Worm (Caenorhabditis elegans): ENCODE measurements around the gene C18H7.1.
A peak's percentile ranks its signal among the peaks of the same experiment; 100 is the strongest.

The C18H7.1 gene

ce11 chrIV:633565-633964, 18.2 kb downstream of the C18H7.1 start:
- TF ChIP-seq F37B4.10 (GFP tag; IDR thresholded peaks at IDR 0.05) (no peak), hmg-1.2 (GFP tag; IDR thresholded peaks at IDR 0.05) (peak; percentile 75), madf-10 (tag; optimal IDR thresholded peaks at IDR 0.05) (no peak), ceh-91 (GFP tag; IDR thresholded peaks at IDR 0.05) (no peak), lin-40 (tag; optimal IDR thresholded peaks at IDR 0.05) (peak; percentile 9), F55B11.4 (tag; optimal IDR thresholded peaks at IDR 0.05; ENCODE audit: borderline replicate concordance, insufficient read depth) (no peak), ztf-22 (GFP tag; optimal IDR thresholded peaks at IDR 0.05) (no peak), ceh-27 (GFP tag; optimal IDR thresholded peaks at IDR 0.05) (no peak), lsl-1 (GFP tag; optimal IDR thresholded peaks at IDR 0.05) (no peak)

ce11 chrIV:639167-639566, 23.8 kb downstream of the C18H7.1 start:
- TF ChIP-seq snpc-1.3 (tag; optimal IDR thresholded peaks at IDR 0.05; ENCODE audit: insufficient read depth) (no peak), F52B5.7 (tag; optimal IDR thresholded peaks at IDR 0.05) (no peak), F57C9.4 (tag; optimal IDR thresholded peaks at IDR 0.05) (no peak)

- TF ChIP-seq ama-1 (optimal IDR thresholded peaks at IDR 0.05), result no peak
- no peak for TF ChIP-seq ama-1 (GFP tag; optimal IDR thresholded peaks at IDR 0.05)
- no peak for TF ChIP-seq dpff-1 (tag; optimal IDR thresholded peaks at IDR 0.05)
- no peak for TF ChIP-seq ceh-40 (GFP tag; IDR thresholded peaks at IDR 0.05)
- no peak for TF ChIP-seq hsf-1 (GFP tag; IDR thresholded peaks at IDR 0.05)
- TF ChIP-seq B0261.1 (tag; optimal IDR thresholded peaks at IDR 0.05), result no peak
- no peak for TF ChIP-seq madf-8 (GFP tag; conservative IDR thresholded peaks at IDR 0.05)
- no peak for TF ChIP-seq rcor-1 (GFP tag; IDR thresholded peaks at IDR 0.05)
- no peak for TF ChIP-seq ztf-18 (tag; optimal IDR thresholded peaks at IDR 0.05)
- TF ChIP-seq xnd-1 (tag; optimal IDR thresholded peaks at IDR 0.05), result no peak
- TF ChIP-seq ccch-3 (GFP tag; optimal IDR thresholded peaks at IDR 0.05), result no peak
- no peak for TF ChIP-seq chd-7 (tag; optimal IDR thresholded peaks at IDR 0.05)
- no peak for TF ChIP-seq snpc-1.3 (tag; optimal IDR thresholded peaks at IDR 0.05; ENCODE audit: insufficient read depth)
- TF ChIP-seq Y53G8AR.9 (GFP tag; conservative IDR thresholded peaks at IDR 0.05), result no peak
Measured at ce11 chrIV:643481-643880, 28.1 kb downstream of the C18H7.1 start.

ce11 chrIV:648362-648761, 33.0 kb downstream of the C18H7.1 start:
- TF ChIP-seq sea-2 (GFP tag; IDR thresholded peaks at IDR 0.05) (no peak), hmg-20 (GFP tag; IDR thresholded peaks at IDR 0.05) (no peak), F10E7.11 (tag; optimal IDR thresholded peaks at IDR 0.05) (no peak), hlh-26 (GFP tag; conservative IDR thresholded peaks at IDR 0.05) (no peak), egrh-3 (GFP tag; IDR thresholded peaks at IDR 0.05) (no peak), mes-4 (tag; optimal IDR thresholded peaks at IDR 0.05) (no peak), nhr-90 (tag; optimal IDR thresholded peaks at IDR 0.05) (no peak), T07F8.4 (tag; optimal IDR thresholded peaks at IDR 0.05) (no peak), nfyb-1 (GFP tag; IDR thresholded peaks at IDR 0.05) (no peak), dpff-1 (tag; optimal IDR thresholded peaks at IDR 0.05) (no peak), lin-26 (GFP tag; IDR thresholded peaks at IDR 0.05) (no peak), F49E8.2 (tag; optimal IDR thresholded peaks at IDR 0.05; ENCODE audit: insufficient read depth) (no peak), snpc-4 (GFP tag; optimal IDR thresholded peaks at IDR 0.05) (no peak), snpc-4 (tag; optimal IDR thresholded peaks at IDR 0.05) (no peak), ZK185.1 (tag; optimal IDR thresholded peaks at IDR 0.05; ENCODE audit: poor library complexity, severe bottlenecking) (no peak)

Measured in whole organism, young adult.